Worm (Caenorhabditis elegans) whole organism, L3 larva: Measurements from ENCODE around the gene F09E10.5.

Source experiments
- aly-2 ChIP-seq: fragments of 150-350 bp; optimal IDR thresholded peaks from 2 replicates; lab custom pipeline; 2014; ENCODE audit warnings: missing biosample characterization, missing genetic modification characterization
- ama-1 ChIP-seq: fragments of 150-350 bp; optimal IDR thresholded peaks from 2 replicates; lab custom pipeline; 2018
- ceh-16 ChIP-seq: sonication (generic microtip); optimal IDR thresholded peaks from 2 replicates; lab custom pipeline; 2017; ENCODE audit warnings: missing biosample characterization, missing genetic modification characterization
- ceh-28 ChIP-seq: fragments of 150-350 bp; optimal IDR thresholded peaks from 2 replicates; lab custom pipeline; 2014; ENCODE audit warnings: missing biosample characterization, missing genetic modification reagents, missing genetic modification characterization
- jun-1 ChIP-seq: fragments of 150-350 bp; optimal IDR thresholded peaks from 2 replicates; lab custom pipeline; 2014; ENCODE audit warnings: missing biosample characterization, missing genetic modification reagents, missing genetic modification characterization
- mdl-1 ChIP-seq: fragments of 150-350 bp; optimal IDR thresholded peaks from 2 replicates; lab custom pipeline; 2014; ENCODE audit warnings: missing biosample characterization, missing genetic modification characterization
- nhr-11 ChIP-seq: fragments of 150-350 bp; optimal IDR thresholded peaks from 2 replicates; lab custom pipeline; 2014; ENCODE audit warnings: missing biosample characterization, missing genetic modification characterization
- pha-4 ChIP-seq: fragments of 150-350 bp; optimal IDR thresholded peaks from 2 replicates; lab custom pipeline; 2014; ENCODE audit warnings: missing biosample characterization, missing genetic modification reagents, missing genetic modification characterization
- pqm-1 ChIP-seq: fragments of 150-350 bp; optimal IDR thresholded peaks from 2 replicates; lab custom pipeline; 2017; ENCODE audit warnings: missing biosample characterization, missing genetic modification characterization, inconsistent platforms

- TF ChIP-seq mdl-1: no peak
- TF ChIP-seq jun-1 (tag; lab: Kevin White, UChicago): no peak
- no peak for TF ChIP-seq pqm-1 (tag; lab: Kevin White, UChicago)
- TF ChIP-seq ceh-28 (tag; lab: Kevin White, UChicago): peak; percentile 60
- no peak for TF ChIP-seq ama-1 (lab: Kevin White, UChicago)
- TF ChIP-seq aly-2 (tag; lab: Kevin White, UChicago): no peak
- TF ChIP-seq ceh-16 (tag; lab: Kevin White, UChicago): no peak
- no peak for TF ChIP-seq pha-4 (tag; lab: Kevin White, UChicago)
- TF ChIP-seq nhr-11 (tag; lab: Kevin White, UChicago): no peak
Observed at ce11 chrX:1525511-1526172, 31.5 kb upstream of the F09E10.5 start.
